Worm (Caenorhabditis elegans): Measurements from ENCODE around the gene mca-1.

DNA sequence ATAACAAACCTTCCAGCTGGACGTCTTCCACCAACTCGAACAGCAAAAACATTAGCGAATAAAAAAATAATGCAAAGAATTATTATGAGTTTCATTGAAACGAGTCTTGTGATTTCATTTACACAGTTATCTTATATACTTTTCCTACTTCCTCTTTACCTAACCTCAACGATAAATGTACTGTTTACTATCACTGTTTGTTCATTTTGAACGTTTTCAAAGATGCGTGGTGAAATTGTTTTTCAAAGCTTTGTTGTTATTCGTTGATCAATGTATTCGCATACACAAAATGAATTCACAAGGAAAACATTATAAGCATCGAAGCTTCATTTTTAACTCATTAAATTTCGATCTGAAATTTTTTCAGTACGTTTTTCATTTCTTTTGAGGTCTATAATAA, 12.5 kb downstream of the mca-1 start, which contains the start of gene W09C2.7:
- TF ChIP-seq ztf-4 (tag; optimal IDR thresholded peaks at IDR 0.05): no peak
- TF ChIP-seq R02D3.7 (tag; optimal IDR thresholded peaks at IDR 0.05): no peak
- TF ChIP-seq ztf-11 (tag; optimal IDR thresholded peaks at IDR 0.05): no peak
- no peak for TF ChIP-seq mdl-1 (tag; optimal IDR thresholded peaks at IDR 0.05)
- TF ChIP-seq nhr-23 (tag; optimal IDR thresholded peaks at IDR 0.05): no peak
- no peak for TF ChIP-seq elt-3 (tag; optimal IDR thresholded peaks at IDR 0.05)
